Fruit fly (Drosophila melanogaster) whole organism, prepupa: Measurements from ENCODE around the gene CG10877.

Experiments used
- Blimp-1 ChIP-seq: fragments of 200-800 bp; sonication (Bioruptor generic); optimal IDR thresholded peaks from 3 replicates; lab custom pipeline; 2017; ENCODE audit warnings: missing biosample characterization, missing genetic modification characterization, mild to moderate bottlenecking, moderate library complexity, missing genetic modification reagents
- CG10669 ChIP-seq: fragments of 200-800 bp; sonication (Bioruptor generic); optimal IDR thresholded peaks from 3 replicates; lab custom pipeline; 2018; ENCODE audit warnings: missing biosample characterization, mild to moderate bottlenecking, missing genetic modification characterization, moderate library complexity
- CG11294 ChIP-seq: fragments of 200-800 bp; sonication (Bioruptor generic); IDR thresholded peaks from 2 replicates; pipeline ENCODE4 v1.3.6; 2022; ENCODE audit warnings: missing biosample characterization, missing genetic modification characterization
- CG11902 ChIP-seq: fragments of 200-800 bp; sonication (Bioruptor generic); optimal IDR thresholded peaks from 3 replicates; lab custom pipeline; 2016; ENCODE audit warnings: missing biosample characterization, missing genetic modification characterization
- CG15336 ChIP-seq: fragments of 200-800 bp; sonication (Bioruptor generic); IDR thresholded peaks from 2 replicates; pipeline ENCODE4 v1.3.6; 2022; ENCODE audit warnings: missing biosample characterization, missing genetic modification characterization
- CG1621 ChIP-seq: fragments of 200-800 bp; sonication (Bioruptor generic); optimal IDR thresholded peaks from 3 replicates; lab custom pipeline; 2018; ENCODE audit warnings: missing biosample characterization, mild to moderate bottlenecking, missing genetic modification characterization
- CG16779 ChIP-seq: fragments of 200-800 bp; sonication (Bioruptor generic); optimal IDR thresholded peaks from 3 replicates; lab custom pipeline; 2017; ENCODE audit warnings: missing biosample characterization, mild to moderate bottlenecking, missing genetic modification characterization
- CG31627 ChIP-seq: fragments of 200-800 bp; sonication (Bioruptor generic); optimal IDR thresholded peaks from 3 replicates; lab custom pipeline; 2016; ENCODE audit warnings: missing biosample characterization, missing genetic modification characterization
- CG32006 ChIP-seq: fragments of 200-800 bp; sonication (Bioruptor generic); optimal IDR thresholded peaks from 3 replicates; lab custom pipeline; 2017; ENCODE audit warnings: missing biosample characterization, mild to moderate bottlenecking, missing genetic modification characterization
- CG34406 ChIP-seq: fragments of 200-800 bp; sonication (Bioruptor generic); optimal IDR thresholded peaks from 3 replicates; lab custom pipeline; 2016; ENCODE audit warnings: missing biosample characterization, missing genetic modification characterization
- CG3919 ChIP-seq: fragments of 200-800 bp; sonication (Bioruptor generic); optimal IDR thresholded peaks from 3 replicates; lab custom pipeline; 2016; ENCODE audit warnings: missing biosample characterization, missing genetic modification characterization
- CG4318 ChIP-seq: fragments of 200-800 bp; sonication (Bioruptor generic); optimal IDR thresholded peaks from 3 replicates; lab custom pipeline; 2017; ENCODE audit warnings: missing biosample characterization, mild to moderate bottlenecking, missing genetic modification characterization
- CG6276 ChIP-seq: fragments of 200-800 bp; sonication (Bioruptor generic); optimal IDR thresholded peaks from 2 replicates; lab custom pipeline; 2017; ENCODE audit warnings: missing biosample characterization, mild to moderate bottlenecking, missing genetic modification characterization
- CG6792 ChIP-seq: fragments of 200-800 bp; sonication (Bioruptor generic); optimal IDR thresholded peaks from 3 replicates; lab custom pipeline; 2016; ENCODE audit warnings: missing biosample characterization, missing genetic modification characterization
- CG6808 ChIP-seq: fragments of 200-800 bp; sonication (Bioruptor generic); optimal IDR thresholded peaks from 3 replicates; lab custom pipeline; 2017; ENCODE audit warnings: missing biosample characterization, missing genetic modification characterization, mild to moderate bottlenecking, moderate library complexity, missing genetic modification reagents
- CG6854 ChIP-seq: fragments of 200-800 bp; sonication (Bioruptor generic); optimal IDR thresholded peaks from 2 replicates; lab custom pipeline; 2017; ENCODE audit warnings: missing biosample characterization, mild to moderate bottlenecking, missing genetic modification characterization
- CG7368 ChIP-seq: fragments of 200-800 bp; sonication (Bioruptor generic); optimal IDR thresholded peaks from 3 replicates; lab custom pipeline; 2016; ENCODE audit warnings: missing biosample characterization, missing genetic modification characterization
- CG9139 ChIP-seq: fragments of 200-800 bp; sonication (Bioruptor generic); optimal IDR thresholded peaks from 3 replicates; lab custom pipeline; 2017; ENCODE audit warnings: missing biosample characterization, mild to moderate bottlenecking, missing genetic modification characterization
- Eip75B ChIP-seq: fragments of 200-800 bp; sonication (Bioruptor generic); optimal IDR thresholded peaks from 3 replicates; lab custom pipeline; 2016; ENCODE audit warnings: missing biosample characterization, missing genetic modification characterization
- Eip78C ChIP-seq: fragments of 200-800 bp; sonication (Bioruptor generic); peaks from one replicate; lab custom pipeline; 2016; ENCODE audit warnings: missing biosample characterization, missing genetic modification characterization
- Ets21C ChIP-seq: fragments of 200-800 bp; sonication (Bioruptor generic); optimal IDR thresholded peaks from 3 replicates; lab custom pipeline; 2016; ENCODE audit warnings: missing biosample characterization, missing genetic modification characterization
- Ets96B ChIP-seq: fragments of 200-800 bp; optimal IDR thresholded peaks from 2 replicates; lab custom pipeline; 2019; ENCODE audit warnings: missing biosample characterization, mild to moderate bottlenecking, missing genetic modification characterization, moderate library complexity
- Gug ChIP-seq: fragments of 200-800 bp; sonication (Bioruptor generic); IDR thresholded peaks from 2 replicates; pipeline ENCODE4 v1.3.6; 2022; ENCODE audit warnings: missing biosample characterization, missing genetic modification characterization
- Hr39 ChIP-seq: fragments of 200-800 bp; sonication (Bioruptor generic); optimal IDR thresholded peaks from 2 replicates; lab custom pipeline; 2016; ENCODE audit warnings: missing biosample characterization, missing genetic modification characterization
- Lpt ChIP-seq: fragments of 200-800 bp; sonication (Bioruptor generic); optimal IDR thresholded peaks from 3 replicates; lab custom pipeline; 2016; ENCODE audit warnings: missing biosample characterization, missing genetic modification characterization
- Met ChIP-seq: fragments of 200-800 bp; sonication (Bioruptor generic); optimal IDR thresholded peaks from 3 replicates; lab custom pipeline; 2016; ENCODE audit warnings: missing biosample characterization, missing genetic modification characterization
- Smox ChIP-seq: fragments of 200-800 bp; sonication (Bioruptor generic); optimal IDR thresholded peaks from 3 replicates; lab custom pipeline; 2016; ENCODE audit warnings: missing biosample characterization, missing genetic modification characterization
- Sox14 ChIP-seq: fragments of 200-800 bp; sonication (Bioruptor generic); optimal IDR thresholded peaks from 3 replicates; lab custom pipeline; 2016; ENCODE audit warnings: missing biosample characterization, missing genetic modification characterization
- Sox15 ChIP-seq: fragments of 200-800 bp; sonication (Bioruptor generic); optimal IDR thresholded peaks from 3 replicates; lab custom pipeline; 2016; ENCODE audit warnings: missing biosample characterization, missing genetic modification characterization
- achi ChIP-seq: fragments of 200-800 bp; sonication (Bioruptor generic); optimal IDR thresholded peaks from 3 replicates; lab custom pipeline; 2016; ENCODE audit warnings: missing biosample characterization, missing genetic modification characterization
- acj6 ChIP-seq: fragments of 200-800 bp; sonication (Bioruptor generic); optimal IDR thresholded peaks from 3 replicates; lab custom pipeline; 2016; ENCODE audit warnings: missing biosample characterization, missing genetic modification characterization
- cyc ChIP-seq: fragments of 200-800 bp; sonication (Bioruptor generic); optimal IDR thresholded peaks from 3 replicates; lab custom pipeline; 2016; ENCODE audit warnings: missing biosample characterization, missing genetic modification characterization
- dac ChIP-seq: fragments of 200-800 bp; sonication (Bioruptor generic); optimal IDR thresholded peaks from 2 replicates; lab custom pipeline; 2017; ENCODE audit warnings: missing biosample characterization, mild to moderate bottlenecking, missing genetic modification characterization
- eg ChIP-seq: fragments of 200-800 bp; sonication (Bioruptor generic); IDR thresholded peaks from 3 replicates; pipeline ENCODE4 v1.3.6; 2022; ENCODE audit warnings: missing biosample characterization, missing genetic modification characterization
- esn ChIP-seq: fragments of 200-800 bp; sonication (Bioruptor generic); optimal IDR thresholded peaks from 2 replicates; lab custom pipeline; 2016; ENCODE audit warnings: missing biosample characterization, mild to moderate bottlenecking, missing genetic modification characterization, moderate library complexity
- fd59A ChIP-seq: fragments of 200-800 bp; sonication (Bioruptor generic); optimal IDR thresholded peaks from 2 replicates; lab custom pipeline; 2017; ENCODE audit warnings: missing biosample characterization, mild to moderate bottlenecking, missing genetic modification characterization, missing genetic modification reagents
- fd85E ChIP-seq: fragments of 200-800 bp; sonication (Bioruptor generic); optimal IDR thresholded peaks from 3 replicates; lab custom pipeline; 2016; ENCODE audit warnings: missing biosample characterization, missing genetic modification characterization
- lz ChIP-seq: fragments of 200-800 bp; sonication (Bioruptor generic); optimal IDR thresholded peaks from 3 replicates; lab custom pipeline; 2016; ENCODE audit warnings: missing biosample characterization, missing genetic modification characterization
- net ChIP-seq: fragments of 200-800 bp; sonication (Bioruptor generic); optimal IDR thresholded peaks from 3 replicates; lab custom pipeline; 2016; ENCODE audit warnings: missing biosample characterization, missing genetic modification characterization
- pdm3 ChIP-seq: fragments of 200-800 bp; sonication (Bioruptor generic); optimal IDR thresholded peaks from 3 replicates; lab custom pipeline; 2016; ENCODE audit warnings: missing biosample characterization, missing genetic modification characterization
- salr ChIP-seq, 2 experiments: fragments of 200-800 bp; sonication (Bioruptor generic); optimal IDR thresholded peaks; 3 replicates each; lab custom pipeline; 2016 to 2018; ENCODE audit warnings: missing biosample characterization in 2 of 2, missing genetic modification characterization in 2 of 2, mild to moderate bottlenecking in 1 of 2
- spab ChIP-seq: fragments of 200-800 bp; sonication (Bioruptor generic); optimal IDR thresholded peaks from 2 replicates; lab custom pipeline; 2017; ENCODE audit warnings: missing biosample characterization, mild to moderate bottlenecking, missing genetic modification characterization, missing genetic modification reagents
- ss ChIP-seq, 2 experiments: fragments of 200-800 bp; sonication (Bioruptor generic); optimal IDR thresholded peaks; 2 replicates in 1 of 2; 3 replicates in 1 of 2; lab custom pipeline; 2017 to 2018; ENCODE audit warnings: mild to moderate bottlenecking in 2 of 2, missing biosample characterization in 2 of 2, missing genetic modification characterization in 2 of 2, moderate library complexity in 1 of 2
- svp ChIP-seq: fragments of 200-800 bp; sonication (Bioruptor generic); peaks from one replicate; lab custom pipeline; 2016; ENCODE audit warnings: missing biosample characterization, missing genetic modification characterization
- vri ChIP-seq: fragments of 200-800 bp; sonication (Bioruptor generic); optimal IDR thresholded peaks from 3 replicates; lab custom pipeline; 2016; ENCODE audit warnings: missing biosample characterization, mild to moderate bottlenecking, missing genetic modification characterization

The CG10877 gene

dm6 chr3R:20595145-20595812 lies 31.4 kb upstream of the CG10877 start:
- TF ChIP-seq fd85E, result no peak
- TF ChIP-seq CG6792 (GFP tag; lab: Kevin White, UChicago), result no peak
- TF ChIP-seq CG6276, result peak; percentile 12
- peak; percentile 66 for TF ChIP-seq Eip78C (GFP tag; lab: Kevin White, UChicago)
- peak; percentile 27 for TF ChIP-seq CG32006
- TF ChIP-seq salr (GFP tag; optimal IDR thresholded peaks at IDR 0.05; lab: Kevin White, UChicago), result peak in 1 of 2 experiments; percentile 5
- no peak for TF ChIP-seq eg (GFP tag; lab: Robert Waterston, UW)
- no peak for TF ChIP-seq CG7368 (GFP tag; lab: Kevin White, UChicago)
- TF ChIP-seq, all 60 proteins: peak for 4

- TF ChIP-seq ss (GFP tag; optimal IDR thresholded peaks at IDR 0.05; lab: Kevin White, UChicago) (peak; percentile 92 to 94), salr (GFP tag; optimal IDR thresholded peaks at IDR 0.05; lab: Kevin White, UChicago) (peak; percentile 35 to 91), svp (GFP tag; lab: Kevin White, UChicago) (peak; percentile 85), vri (peak; percentile 54), CG7368 (GFP tag; lab: Kevin White, UChicago) (peak; percentile 78), Met (GFP tag; lab: Kevin White, UChicago) (peak; percentile 65), eg (GFP tag; lab: Robert Waterston, UW) (peak; percentile 75), Sox15 (GFP tag; lab: Kevin White, UChicago) (peak; percentile 73), acj6 (GFP tag; lab: Kevin White, UChicago) (peak; percentile 90), CG31627 (GFP tag; lab: Kevin White, UChicago) (peak; percentile 42), CG6808 (GFP tag; lab: Kevin White, UChicago) (peak; percentile 91), CG11902 (peak; percentile 73), Gug (peak; percentile 74), CG6792 (GFP tag; lab: Kevin White, UChicago) (peak; percentile 88), Blimp-1 (GFP tag; lab: Kevin White, UChicago) (peak; percentile 90), CG6276 (peak; percentile 69), CG4318 (GFP tag; lab: Kevin White, UChicago) (peak; percentile 82), CG1621 (tag; lab: Kevin White, UChicago) (peak; percentile 65), fd59A (GFP tag; lab: Kevin White, UChicago) (peak; percentile 80), Ets96B (tag; lab: Kevin White, UChicago) (peak; percentile 95), achi (GFP tag; lab: Kevin White, UChicago) (peak; percentile 90), CG34406 (GFP tag; lab: Kevin White, UChicago) (peak; percentile 93), CG3919 (GFP tag; lab: Kevin White, UChicago) (peak; percentile 91), pdm3 (GFP tag; lab: Kevin White, UChicago) (peak; percentile 68), esn (GFP tag; lab: Kevin White, UChicago) (peak; percentile 86), Eip75B (peak; percentile 72), spab (GFP tag; lab: Kevin White, UChicago) (peak; percentile 92), Smox (peak; percentile 68), CG15336 (peak; percentile 95), Lpt (peak; percentile 91), CG6854 (peak; percentile 54), Hr39 (peak; percentile 49), Eip78C (GFP tag; lab: Kevin White, UChicago) (peak; percentile 98), CG16779 (tag; lab: Kevin White, UChicago) (peak; percentile 89), CG10669 (peak; percentile 85), Sox14 (GFP tag; lab: Kevin White, UChicago) (peak; percentile 78), CG11294 (peak; percentile 62; the same call in 1 of the 2 replicates), CG9139 (GFP tag; lab: Kevin White, UChicago) (peak; percentile 88), dac (GFP tag; lab: Kevin White, UChicago) (peak; percentile 70), cyc (peak; percentile 74), net (GFP tag; lab: Kevin White, UChicago) (peak; percentile 81), lz (peak; percentile 68), fd85E (peak; percentile 69), Ets21C (GFP tag; lab: Kevin White, UChicago) (peak; percentile 31)
These were observed 30.6 kb upstream of the CG10877 start for dm6 chr3R:20594194-20595144.
